Fruit fly (Drosophila melanogaster) whole organism, adult: ENCODE measurements around the gene CG5381.

Experiments used
- CG11617 ChIP-seq: fragments of 200-800 bp; sonication (Bioruptor generic); optimal IDR thresholded peaks from 2 replicates; lab custom pipeline; 2017; ENCODE audit warnings: mild to moderate bottlenecking, missing biosample characterization, missing genetic modification reagents, missing genetic modification characterization
- CG12768 ChIP-seq: fragments of 200-800 bp; sonication (Bioruptor generic); optimal IDR thresholded peaks from 2 replicates; lab custom pipeline; 2017; ENCODE audit warnings: missing biosample characterization, missing genetic modification characterization, mild to moderate bottlenecking, moderate library complexity, missing genetic modification reagents
- CG14711 ChIP-seq: fragments of 200-800 bp; sonication (Bioruptor generic); optimal IDR thresholded peaks from 2 replicates; lab custom pipeline; 2018; ENCODE audit warnings: missing biosample characterization, mild to moderate bottlenecking, missing genetic modification characterization, moderate library complexity
- CG1620 ChIP-seq: fragments of 200-800 bp; sonication (Bioruptor generic); optimal IDR thresholded peaks from 2 replicates; lab custom pipeline; 2016; ENCODE audit warnings: missing biosample characterization, missing genetic modification characterization
- CG33017 ChIP-seq: fragments of 200-800 bp; sonication (Bioruptor generic); optimal IDR thresholded peaks from 2 replicates; lab custom pipeline; 2018; ENCODE audit warnings: missing biosample characterization, mild to moderate bottlenecking, missing genetic modification characterization, moderate library complexity
- CG5204 ChIP-seq: fragments of 200-800 bp; sonication (Bioruptor generic); optimal IDR thresholded peaks from 2 replicates; lab custom pipeline; 2016; ENCODE audit warnings: missing biosample characterization, missing genetic modification characterization
- CG7045 ChIP-seq: fragments of 200-800 bp; sonication (Bioruptor generic); optimal IDR thresholded peaks from 2 replicates; lab custom pipeline; 2017; ENCODE audit warnings: missing biosample characterization, mild to moderate bottlenecking, missing genetic modification characterization
- CG7101 ChIP-seq: fragments of 200-800 bp; sonication (Bioruptor generic); optimal IDR thresholded peaks from 2 replicates; lab custom pipeline; 2018; ENCODE audit warnings: missing biosample characterization, mild to moderate bottlenecking, missing genetic modification characterization, moderate library complexity
- Clk ChIP-seq: fragments of 200-800 bp; sonication (Bioruptor generic); optimal IDR thresholded peaks from 2 replicates; lab custom pipeline; 2017; ENCODE audit warnings: missing biosample characterization, missing genetic modification characterization
- Crg-1 ChIP-seq: fragments of 200-800 bp; sonication (Bioruptor generic); optimal IDR thresholded peaks from 2 replicates; lab custom pipeline; 2016; ENCODE audit warnings: missing biosample characterization, missing genetic modification characterization
- Hr96 ChIP-seq: fragments of 200-800 bp; sonication (Bioruptor generic); optimal IDR thresholded peaks from 2 replicates; lab custom pipeline; 2016; ENCODE audit warnings: missing biosample characterization, missing genetic modification characterization
- Mnt ChIP-seq: fragments of 200-800 bp; sonication (Bioruptor generic); optimal IDR thresholded peaks from 2 replicates; lab custom pipeline; 2016; ENCODE audit warnings: missing biosample characterization, mild to moderate bottlenecking, missing genetic modification characterization
- bab1 ChIP-seq: fragments of 200-800 bp; sonication (Bioruptor generic); optimal IDR thresholded peaks from 3 replicates; lab custom pipeline; 2019; ENCODE audit warnings: missing biosample characterization, mild to moderate bottlenecking, missing genetic modification characterization, moderate library complexity
- cic ChIP-seq: fragments of 200-800 bp; sonication (Bioruptor generic); optimal IDR thresholded peaks from 2 replicates; lab custom pipeline; 2017; ENCODE audit warnings: missing biosample characterization, mild to moderate bottlenecking, missing genetic modification characterization, moderate library complexity
- cnc ChIP-seq, 2 experiments: fragments of >200 bp; optimal IDR thresholded peaks; 2 replicates each; lab custom pipeline; 2017
- kay ChIP-seq: fragments of 200-800 bp; sonication (Bioruptor generic); peaks from one replicate; lab custom pipeline; 2016; ENCODE audit warnings: missing biosample characterization, missing genetic modification characterization, borderline replicate concordance
- ovo ChIP-seq: fragments of 200-800 bp; sonication (Bioruptor generic); optimal IDR thresholded peaks from 2 replicates; lab custom pipeline; 2016; ENCODE audit warnings: missing biosample characterization, missing genetic modification characterization
- pad ChIP-seq: fragments of 200-800 bp; sonication (Bioruptor generic); optimal IDR thresholded peaks from 3 replicates; lab custom pipeline; 2017; ENCODE audit warnings: missing biosample characterization, missing genetic modification characterization, mild to moderate bottlenecking, moderate library complexity, missing genetic modification reagents
- tj ChIP-seq: fragments of 200-800 bp; sonication (Bioruptor generic); optimal IDR thresholded peaks from 3 replicates; lab custom pipeline; 2017; ENCODE audit warnings: missing biosample characterization, mild to moderate bottlenecking, missing genetic modification characterization, moderate library complexity
- toe ChIP-seq: fragments of 200-800 bp; sonication (Bioruptor generic); optimal IDR thresholded peaks from 2 replicates; lab custom pipeline; 2016; ENCODE audit warnings: missing biosample characterization, missing genetic modification characterization

CG5381 gene

DNA sequence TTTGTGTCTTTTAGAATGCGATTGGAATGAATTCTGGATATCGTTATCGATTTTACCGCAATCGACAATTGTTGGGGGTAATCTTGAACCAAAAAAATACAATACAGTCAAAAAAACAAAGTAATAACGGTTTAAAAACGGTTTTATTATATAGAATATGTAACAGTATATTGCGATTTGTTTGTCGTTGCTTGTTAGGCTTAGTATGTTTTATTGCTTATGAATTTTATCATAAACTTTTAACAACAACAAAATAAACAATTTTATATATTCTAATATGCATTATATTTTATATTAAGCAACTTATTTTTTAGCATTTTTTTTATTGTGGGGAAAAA lies 23.1 kb downstream of the CG5381 start, which contains the start of gene CYLD:
TSS of gene CYLD (minus strand) at position 38 of the 338 bp plus-strand sequence.
- TF ChIP-seq CG7045 (GFP tag; lab: Kevin White, UChicago) (peak; percentile 21), toe (no peak), CG1620 (GFP tag; lab: Kevin White, UChicago) (no peak), Mnt (GFP tag; lab: Kevin White, UChicago) (no peak), CG7101 (tag; lab: Kevin White, UChicago) (peak; percentile 73), bab1 (GFP tag; lab: Kevin White, UChicago) (peak; percentile 62), CG12768 (GFP tag; lab: Kevin White, UChicago) (no peak), tj (GFP tag; lab: Kevin White, UChicago) (peak; percentile 2), Crg-1 (GFP tag; lab: Kevin White, UChicago) (peak; percentile 5), CG14711 (peak; percentile 63), CG11617 (GFP tag; lab: Kevin White, UChicago) (peak; percentile 70), CG33017 (tag; lab: Kevin White, UChicago) (peak; percentile 55), cnc (optimal IDR thresholded peaks at IDR 0.05; lab: Kevin White, UChicago) (no peak)

DNA sequence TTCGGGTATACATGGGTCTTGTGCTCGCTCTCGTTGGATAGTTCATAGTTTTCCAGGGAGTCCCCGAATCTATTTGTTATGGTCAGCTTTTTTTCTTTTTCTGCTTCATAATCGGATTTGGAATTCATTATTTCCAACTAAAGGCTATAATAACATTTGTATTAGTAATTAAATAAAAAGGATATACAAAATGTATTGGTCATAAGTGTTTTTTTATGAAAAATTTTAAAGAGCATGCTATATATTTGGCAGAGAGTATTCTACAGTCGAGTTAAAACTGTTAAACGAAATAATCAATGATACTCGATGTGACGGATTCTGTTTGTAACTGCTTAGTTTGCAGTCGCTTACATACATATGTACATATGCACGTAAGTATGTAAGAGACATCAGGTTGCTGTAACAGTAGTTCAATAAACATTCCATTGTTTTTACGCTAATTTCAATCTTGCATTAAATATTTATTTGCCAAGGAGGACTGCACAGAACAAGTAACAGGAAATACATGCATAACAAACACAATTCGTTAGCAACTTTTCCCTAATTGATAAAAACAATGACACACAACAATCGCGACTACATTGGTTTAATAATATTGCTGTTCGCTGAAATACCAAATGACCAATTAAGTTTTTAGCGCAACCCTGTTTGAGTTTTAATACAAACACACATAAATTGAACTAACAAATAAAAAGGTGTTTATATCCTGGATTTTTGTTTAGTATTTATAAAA lies 23.7 kb downstream of the CG5381 start:
- TF ChIP-seq tj (GFP tag; lab: Kevin White, UChicago) (peak; percentile 30), kay (peak; percentile 93), bab1 (GFP tag; lab: Kevin White, UChicago) (no peak), CG33017 (tag; lab: Kevin White, UChicago) (no peak), toe (no peak)

DNA sequence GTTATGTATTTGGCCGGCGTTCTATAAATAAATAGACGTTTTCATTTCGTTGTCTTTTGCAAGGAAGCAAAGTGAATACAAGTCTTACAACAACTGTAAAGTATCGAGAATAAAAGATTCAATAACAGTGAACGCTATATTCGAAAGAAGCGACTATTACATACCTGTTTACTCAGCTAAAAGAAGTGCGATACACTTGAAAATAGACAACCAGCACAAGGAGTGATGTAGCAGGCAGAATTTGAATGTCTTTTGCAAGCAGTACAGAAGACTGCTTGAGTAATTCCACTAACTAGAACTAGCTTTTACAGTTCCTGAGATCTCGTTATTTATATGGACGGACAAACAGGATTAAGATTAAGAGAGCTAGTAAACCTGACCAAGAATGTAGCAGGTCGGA lies 24.6 kb downstream of the CG5381 start:
- TF ChIP-seq Clk (GFP tag; lab: Kevin White, UChicago) = no peak
- no peak for TF ChIP-seq ovo (GFP tag; lab: Kevin White, UChicago)
- TF ChIP-seq Mnt (GFP tag; lab: Kevin White, UChicago) = no peak
- no peak for TF ChIP-seq cnc (optimal IDR thresholded peaks at IDR 0.05; lab: Kevin White, UChicago)
- peak; percentile 75 for TF ChIP-seq kay
- TF ChIP-seq pad (GFP tag; lab: Kevin White, UChicago) = no peak
- no peak for TF ChIP-seq CG5204 (GFP tag; lab: Kevin White, UChicago)
- peak; percentile 4 for TF ChIP-seq tj (GFP tag; lab: Kevin White, UChicago)
- no peak for TF ChIP-seq cic
- TF ChIP-seq Crg-1 (GFP tag; lab: Kevin White, UChicago) = no peak
- no peak for TF ChIP-seq bab1 (GFP tag; lab: Kevin White, UChicago)
- TF ChIP-seq CG11617 (GFP tag; lab: Kevin White, UChicago) = no peak
- TF ChIP-seq CG12768 (GFP tag; lab: Kevin White, UChicago) = no peak
- no peak for TF ChIP-seq CG33017 (tag; lab: Kevin White, UChicago)

DNA sequence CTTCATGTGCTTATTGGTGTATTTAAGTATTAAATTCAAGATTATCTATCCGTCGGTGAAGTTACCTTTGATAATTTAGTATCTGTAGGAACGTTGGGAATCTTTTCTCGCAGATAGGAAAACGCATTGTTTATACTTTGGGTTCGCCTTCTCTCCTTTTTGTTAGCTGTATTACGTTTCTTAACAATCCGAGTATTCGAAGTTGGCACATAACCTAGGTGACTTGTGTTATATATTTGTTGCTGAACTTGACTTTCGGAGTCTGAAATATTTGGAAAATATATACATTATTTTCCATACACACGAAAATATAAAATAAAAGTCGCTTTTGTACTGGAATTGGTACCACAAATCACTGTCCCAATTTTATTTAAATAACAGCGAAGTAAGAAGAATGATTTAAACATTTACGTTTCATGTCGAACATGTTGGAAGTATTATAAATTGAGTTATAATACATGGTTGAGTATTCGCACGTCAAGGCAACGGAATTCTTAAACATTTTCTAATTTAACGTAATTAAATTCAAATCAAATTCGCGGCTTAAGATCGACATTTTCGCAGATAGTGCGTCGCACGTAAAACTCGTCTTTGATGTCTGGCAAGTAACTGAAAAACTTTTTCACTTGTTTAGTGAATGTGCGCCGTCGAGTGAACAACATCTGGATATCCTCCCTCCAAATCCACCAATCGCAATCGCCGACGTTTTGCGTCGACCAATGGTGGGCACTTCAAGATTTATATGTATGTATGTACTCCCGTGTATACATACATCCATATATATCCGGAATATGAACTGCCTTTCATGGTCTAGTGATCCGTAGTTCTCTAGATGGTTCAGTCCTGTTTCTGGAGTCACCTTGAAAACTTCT lies 27.9 kb downstream of the CG5381 start, which contains the start of gene Hand:
TSS of gene Hand (minus strand) at position 588 of the 872 bp plus-strand sequence.
- TF ChIP-seq cic = no peak
- peak; percentile 93 for TF ChIP-seq kay

DNA sequence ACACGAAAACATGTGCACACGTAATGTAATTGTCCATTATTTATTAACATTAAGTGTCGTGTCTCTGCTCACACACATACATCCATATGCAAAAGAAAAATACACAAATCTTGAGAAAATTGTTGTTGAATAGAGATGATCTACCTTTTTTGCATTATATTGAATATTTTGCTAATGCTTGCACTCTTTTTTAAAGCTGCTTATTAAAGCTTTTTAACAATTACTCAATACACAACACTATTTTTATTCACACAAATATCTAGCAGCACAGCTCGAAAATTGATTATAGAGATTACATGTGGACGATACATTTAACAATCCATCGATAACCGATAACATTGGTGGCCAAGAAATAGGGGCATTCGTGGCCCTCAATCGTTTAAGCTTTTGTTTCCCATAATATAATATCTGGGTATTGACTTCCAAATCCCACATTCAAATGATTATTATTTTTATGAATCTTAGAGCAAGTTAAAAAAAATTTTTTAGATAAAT lies 30.8 kb downstream of the CG5381 start, which contains the start of gene Ufd4:
TSS of gene Ufd4 (minus strand) at position 300 of the 495 bp plus-strand sequence.
- TF ChIP-seq CG7101 (tag; lab: Kevin White, UChicago) (peak; percentile 55), Clk (GFP tag; lab: Kevin White, UChicago) (no peak), cic (peak; percentile 14), CG12768 (GFP tag; lab: Kevin White, UChicago) (peak; percentile 30), CG1620 (GFP tag; lab: Kevin White, UChicago) (peak; percentile 14), cnc (optimal IDR thresholded peaks at IDR 0.05; lab: Kevin White, UChicago) (no peak), Mnt (GFP tag; lab: Kevin White, UChicago) (peak; percentile 56), pad (GFP tag; lab: Kevin White, UChicago) (no peak), CG33017 (tag; lab: Kevin White, UChicago) (peak; percentile 62), tj (GFP tag; lab: Kevin White, UChicago) (peak; percentile 1), CG11617 (GFP tag; lab: Kevin White, UChicago) (peak; percentile 53), bab1 (GFP tag; lab: Kevin White, UChicago) (peak; percentile 68), Hr96 (GFP tag; lab: Kevin White, UChicago) (no peak), kay (no peak), CG5204 (GFP tag; lab: Kevin White, UChicago) (no peak), ovo (GFP tag; lab: Kevin White, UChicago) (no peak), CG14711 (peak; percentile 58), toe (no peak), Crg-1 (GFP tag; lab: Kevin White, UChicago) (no peak), CG7045 (GFP tag; lab: Kevin White, UChicago) (peak; percentile 61)

DNA sequence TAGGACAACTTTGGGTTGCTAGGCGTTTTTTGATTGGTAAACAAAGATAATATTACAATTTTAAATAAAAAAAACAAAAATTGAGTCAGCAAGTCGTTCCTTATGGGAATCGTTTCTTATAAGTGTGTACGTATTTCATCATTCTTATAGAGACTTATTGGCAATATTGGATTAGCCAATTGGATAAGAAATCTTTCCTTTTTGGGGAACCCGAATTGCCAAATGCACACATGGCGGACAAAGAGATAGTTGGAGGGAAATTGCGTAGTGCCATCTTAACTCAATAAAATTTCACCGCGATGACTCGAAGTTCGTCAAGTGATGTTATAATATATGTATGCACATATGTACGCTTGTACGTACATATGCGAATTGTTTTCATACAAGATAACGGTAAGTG lies 31.6 kb downstream of the CG5381 start:
- TF ChIP-seq Mnt (GFP tag; lab: Kevin White, UChicago) = no peak
- TF ChIP-seq kay = peak; percentile 61
- TF ChIP-seq Crg-1 (GFP tag; lab: Kevin White, UChicago) = no peak
- no peak for TF ChIP-seq toe
- no peak for TF ChIP-seq CG7045 (GFP tag; lab: Kevin White, UChicago)
